Worm (Caenorhabditis elegans) whole organism, L4/young adult: ENCODE results near the gene sec-16A.1.
A peak's percentile ranks its signal among the peaks of the same experiment; 100 is the strongest.

Experiments used
- W03F9.2 ChIP-seq: fragments of 150-350 bp; optimal IDR thresholded peaks from 2 replicates; lab custom pipeline; 2014; ENCODE audit warnings: missing biosample characterization, missing genetic modification characterization
- dao-5 ChIP-seq: sonication (generic microtip); optimal IDR thresholded peaks from 2 replicates; lab custom pipeline; 2016; ENCODE audit warnings: missing genotype, missing genetic modification characterization, moderate library complexity, missing compliant biosample characterization
- him-1 ChIP-seq: sonication (generic microtip); optimal IDR thresholded peaks from 2 replicates; lab custom pipeline; 2016; ENCODE audit warnings: missing genotype, missing genetic modification reagents, missing genetic modification characterization, missing compliant biosample characterization

The sec-16A.1 gene

ce11 chrIII:9109726-9110125 is 15.9 kb upstream of the sec-16A.1 start:
- TF ChIP-seq W03F9.2 (tag; lab: Kevin White, UChicago), result no peak
- no peak for TF ChIP-seq him-1 (tag; lab: Kevin White, UChicago)
- TF ChIP-seq dao-5, result no peak

- TF ChIP-seq W03F9.2 (tag; lab: Kevin White, UChicago), result no peak
- no peak for TF ChIP-seq him-1 (tag; lab: Kevin White, UChicago)
- no peak for TF ChIP-seq dao-5
Observed at ce11 chrIII:9110270-9110669, 15.4 kb upstream of the sec-16A.1 start.

- TF ChIP-seq him-1 (tag; lab: Kevin White, UChicago), result no peak
- no peak for TF ChIP-seq dao-5
- no peak for TF ChIP-seq W03F9.2 (tag; lab: Kevin White, UChicago)
Observed at ce11 chrIII:9112479-9112878, 13.2 kb upstream of the sec-16A.1 start.

ce11 chrIII:9114076-9114475 is 11.6 kb upstream of the sec-16A.1 start:
- no peak for TF ChIP-seq dao-5
- no peak for TF ChIP-seq W03F9.2 (tag; lab: Kevin White, UChicago)
- no peak for TF ChIP-seq him-1 (tag; lab: Kevin White, UChicago)

- TF ChIP-seq W03F9.2 (tag; lab: Kevin White, UChicago) (no peak), him-1 (tag; lab: Kevin White, UChicago) (no peak), dao-5 (no peak)
Observed at ce11 chrIII:9114649-9115048, 11.0 kb upstream of the sec-16A.1 start, which contains the start of gene ZK512.1. TSS of gene ZK512.1 (plus strand) at chrIII:9114949.

- TF ChIP-seq him-1 (tag; lab: Kevin White, UChicago) (no peak), dao-5 (no peak), W03F9.2 (tag; lab: Kevin White, UChicago) (no peak)
Observed at ce11 chrIII:9115745-9116144, 9.9 kb upstream of the sec-16A.1 start.

ce11 chrIII:9118314-9118850 is 7.3 kb upstream of the sec-16A.1 start, which contains the start of gene grl-11:
TSS of gene grl-11 (minus strand) at chrIII:9118364.
- no peak for TF ChIP-seq W03F9.2 (tag; lab: Kevin White, UChicago)
- no peak for TF ChIP-seq dao-5
- TF ChIP-seq him-1 (tag; lab: Kevin White, UChicago), result no peak

- no peak for TF ChIP-seq dao-5
- no peak for TF ChIP-seq W03F9.2 (tag; lab: Kevin White, UChicago)
- TF ChIP-seq him-1 (tag; lab: Kevin White, UChicago), result no peak
Observed at ce11 chrIII:9118921-9119606, 6.6 kb upstream of the sec-16A.1 start, which contains the start of gene ced-11. TSS of gene ced-11 (plus strand) at chrIII:9119556.

- TF ChIP-seq him-1 (tag; lab: Kevin White, UChicago) (no peak), dao-5 (no peak), W03F9.2 (tag; lab: Kevin White, UChicago) (no peak)
Observed at ce11 chrIII:9130588-9130987, 4.9 kb downstream of the sec-16A.1 start, which contains the start of gene ZK512.10. TSS of gene ZK512.10 (plus strand) at chrIII:9130888.

ce11 chrIII:9136587-9136986 is 10.9 kb downstream of the sec-16A.1 start, which contains the start of gene eat-4:
TSS of gene eat-4 (plus strand) at chrIII:9136887.
- no peak for TF ChIP-seq him-1 (tag; lab: Kevin White, UChicago)

ce11 chrIII:9138601-9139000 is 13.0 kb downstream of the sec-16A.1 start, which contains the start of gene ZK512.7:
TSS of gene ZK512.7 (minus strand) at chrIII:9138701.
- TF ChIP-seq W03F9.2 (tag; lab: Kevin White, UChicago) (no peak), him-1 (tag; lab: Kevin White, UChicago) (no peak), dao-5 (no peak)

ce11 chrIII:9143911-9144310 is 18.3 kb downstream of the sec-16A.1 start, which contains the start of gene ZK512.11:
TSS of gene ZK512.11 (plus strand) at chrIII:9144211.
- no peak for TF ChIP-seq him-1 (tag; lab: Kevin White, UChicago)
- no peak for TF ChIP-seq W03F9.2 (tag; lab: Kevin White, UChicago)
- TF ChIP-seq dao-5, result no peak

- TF ChIP-seq W03F9.2 (tag; lab: Kevin White, UChicago) (peak; percentile 65), him-1 (tag; lab: Kevin White, UChicago) (no peak)
Observed at ce11 chrIII:9144744-9145390, 19.2 kb downstream of the sec-16A.1 start, which contains the start of the genes ZK512.2 and ZK512.4. TSS of gene ZK512.2 (minus strand) at chrIII:9144794. TSS of gene ZK512.4 (plus strand) at chrIII:9145340.

- TF ChIP-seq him-1 (tag; lab: Kevin White, UChicago), result no peak
- no peak for TF ChIP-seq W03F9.2 (tag; lab: Kevin White, UChicago)
- no peak for TF ChIP-seq dao-5
Observed at ce11 chrIII:9145765-9146164, 20.1 kb downstream of the sec-16A.1 start, which contains the start of gene ZK512.8. TSS of gene ZK512.8 (plus strand) at chrIII:9146065.
